Worm (Caenorhabditis elegans): ENCODE measurements around the gene mop-25.1.

DNA sequence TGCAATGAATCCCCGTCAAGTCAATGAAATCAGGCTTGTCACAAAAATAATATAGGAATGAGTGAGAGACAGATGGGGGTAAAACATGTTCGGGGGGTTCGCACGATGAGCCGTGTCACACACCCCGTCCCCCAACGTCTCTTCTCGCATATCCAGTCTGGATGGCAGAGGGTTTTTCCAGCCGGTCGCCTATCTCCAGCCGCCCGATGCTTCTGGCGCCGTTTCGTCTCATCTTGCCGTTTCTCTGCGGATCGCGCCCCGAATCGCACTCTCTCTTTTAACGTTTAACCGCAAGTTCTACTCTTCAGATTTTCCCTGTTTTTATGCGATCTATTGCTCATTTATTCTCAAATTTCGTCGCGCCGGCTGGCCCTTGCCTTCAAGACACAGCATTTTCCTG lies 49.9 kb downstream of the mop-25.1 start:
- no peak for TF ChIP-seq W03F9.2 (tag; optimal IDR thresholded peaks at IDR 0.05)
- no peak for TF ChIP-seq him-1 (tag; optimal IDR thresholded peaks at IDR 0.05)
